Fruit fly (Drosophila melanogaster) S2 (cell line): ENCODE data around the gene CG15818.
A peak's percentile ranks its signal among the peaks of the same experiment; 100 is the strongest.

Experiments
- CG8478 ChIP-seq: fragments of >200 bp; optimal IDR thresholded peaks from 2 replicates; lab custom pipeline; 2018
- CTCF ChIP-seq, 2 experiments: fragments of >200 bp; optimal IDR thresholded peaks; 2 replicates each; lab custom pipeline; 2018

DNA sequence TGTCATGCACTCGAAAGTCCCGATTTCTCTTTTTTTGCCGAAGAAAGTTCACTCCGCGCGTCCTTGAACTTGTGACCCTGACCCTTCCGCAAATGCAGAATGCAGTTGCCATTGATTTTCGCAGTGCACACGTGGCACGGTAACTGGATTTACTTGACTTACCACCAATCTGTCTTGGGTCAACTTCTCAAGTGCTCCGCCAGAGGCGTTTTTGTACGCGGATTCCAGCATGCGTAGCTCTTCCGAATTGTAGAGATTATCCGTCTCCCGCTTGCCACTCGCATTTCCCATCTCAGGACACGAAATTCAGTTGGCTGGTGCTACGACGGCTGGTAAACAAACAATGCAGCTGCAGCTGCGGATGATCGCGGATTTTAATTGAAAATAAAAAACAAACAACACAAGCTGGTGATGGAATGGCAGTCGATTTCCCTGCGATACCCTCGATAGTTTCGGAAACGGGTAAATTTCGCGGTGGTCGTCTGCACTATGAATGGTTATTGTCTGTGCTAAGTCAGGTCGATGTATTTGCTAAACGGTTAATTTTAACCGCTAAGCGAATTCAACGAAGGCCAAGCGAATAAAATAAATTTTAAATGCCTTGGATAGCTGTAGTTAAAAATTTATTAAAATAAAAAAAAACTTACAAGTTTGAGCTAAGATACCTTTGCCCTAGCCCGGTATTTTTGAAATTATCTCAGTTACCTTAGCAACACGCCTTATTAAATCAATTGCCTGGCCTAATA, 22.7 kb upstream of the CG15818 start, which contains the start of the genes CG5149 and gudu:
- TF ChIP-seq CTCF (optimal IDR thresholded peaks at IDR 0.05; lab: Kevin White, UChicago) (peak; percentile 80 to 81), CG8478 (no peak)
